Fruit fly (Drosophila melanogaster): ENCODE results near the gene eIF5B.

DNA sequence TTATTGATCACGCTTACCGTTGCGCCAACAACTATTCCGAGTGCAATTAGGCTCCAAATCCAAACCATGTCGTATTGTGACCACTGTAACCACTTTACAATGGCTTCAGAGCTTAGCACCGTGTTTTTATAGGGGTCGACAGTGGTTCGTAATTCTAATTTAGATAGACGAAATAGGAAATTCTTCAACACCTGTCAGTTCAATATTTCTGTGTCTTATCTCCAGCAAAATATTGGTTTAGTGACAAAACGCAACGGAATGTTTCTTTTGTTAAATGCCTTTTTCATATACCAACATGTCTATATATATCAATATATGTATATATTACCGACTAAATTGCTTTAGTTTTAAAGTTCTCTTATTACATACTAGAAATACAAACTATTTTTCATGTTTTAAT, 23.8 kb upstream of the eIF5B start, which contains the start of gene CG43074:
- no peak for TF ChIP-seq Ets21C (GFP tag; optimal IDR thresholded peaks at IDR 0.05)
- no peak for TF ChIP-seq CG16779 (tag; optimal IDR thresholded peaks at IDR 0.05)
- TF ChIP-seq CG3032 (tag; optimal IDR thresholded peaks at IDR 0.05): no peak
- TF ChIP-seq svp (GFP tag): no peak
- TF ChIP-seq lz (GFP tag; optimal IDR thresholded peaks at IDR 0.05): no peak
- no peak for TF ChIP-seq CG4318 (GFP tag; optimal IDR thresholded peaks at IDR 0.05)
- TF ChIP-seq OdsH (GFP tag; optimal IDR thresholded peaks at IDR 0.05): no peak
- TF ChIP-seq ss (GFP tag; optimal IDR thresholded peaks at IDR 0.05): no peak
- TF ChIP-seq CG6276 (GFP tag; optimal IDR thresholded peaks at IDR 0.05): no peak
